Worm (Caenorhabditis elegans) whole organism, midembryonic: Measurements from ENCODE around the gene Y57E12AL.1.
A peak's percentile ranks its signal among the peaks of the same experiment; 100 is the strongest.

Experiments used
- T22C8.4 ChIP-seq: fragments of 200-800 bp; sonication (Bioruptor generic); IDR thresholded peaks from 2 replicates; pipeline ENCODE4 v1.3.6; 2022; ENCODE audit warnings: missing genetic modification characterization, missing compliant biosample characterization
- cog-1 ChIP-seq: sonication (generic microtip); optimal IDR thresholded peaks from 2 replicates; lab custom pipeline; 2016; ENCODE audit warnings: missing genetic modification characterization, missing compliant biosample characterization
- flt-1 ChIP-seq: fragments of 200-800 bp; sonication (Bioruptor generic); IDR thresholded peaks from 2 replicates; pipeline ENCODE4 v1.3.6; 2022; ENCODE audit warnings: missing genetic modification characterization, missing compliant biosample characterization
- med-1 ChIP-seq: sonication (generic microtip); optimal IDR thresholded peaks from 2 replicates; lab custom pipeline; 2017; ENCODE audit warnings: missing genetic modification characterization, mild to moderate bottlenecking, missing compliant biosample characterization, antibody characterized with exemption, missing genetic modification reagents; ENCODE audit not compliant: insufficient read depth
- ref-1 ChIP-seq: fragments of 200-800 bp; sonication (Bioruptor generic); conservative IDR thresholded peaks from 2 replicates; pipeline ENCODE4 v1.3.6; 2022; ENCODE audit warnings: missing genetic modification reagents, missing genetic modification characterization, missing compliant biosample characterization
- tab-1 ChIP-seq: fragments of 200-800 bp; sonication (Bioruptor generic); IDR thresholded peaks from 2 replicates; pipeline ENCODE4 v1.3.6; 2022; ENCODE audit warnings: missing genetic modification characterization, missing compliant biosample characterization

DNA sequence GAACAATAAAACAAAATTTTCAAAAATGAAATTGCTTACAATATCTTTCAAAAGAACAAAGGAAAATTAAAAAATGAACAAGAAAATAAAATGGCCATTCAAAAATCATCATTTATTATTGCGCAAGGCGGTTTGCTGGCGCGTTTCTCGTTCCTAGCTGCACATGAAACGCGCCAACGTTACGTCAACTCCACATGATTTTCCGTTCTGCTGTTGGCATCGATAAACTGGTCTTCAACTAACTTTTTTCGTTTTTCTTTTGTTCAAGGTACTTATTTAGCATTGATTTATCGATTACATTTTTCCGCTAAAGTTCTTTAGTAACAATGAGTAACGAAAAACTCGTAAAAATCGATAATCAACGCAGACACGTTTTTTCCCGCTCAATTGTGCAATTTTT, at the start of gene Y57E12AL.1, which contains the start of gene Y57E12AL.6:
- TF ChIP-seq tab-1 (GFP tag; lab: Robert Waterston, UW) = 0 out of 2 replicates have a peak, but pooled peaks have one; percentile 38
- TF ChIP-seq ref-1 = no peak
- TF ChIP-seq flt-1 = peak; percentile 54
- peak; percentile 56 for TF ChIP-seq med-1
- TF ChIP-seq T22C8.4 (GFP tag; lab: Robert Waterston, UW) = peak; percentile 54
- peak; percentile 43 for TF ChIP-seq cog-1 (tag; lab: Kevin White, UChicago)
